Worm (Caenorhabditis elegans) whole organism, mixed stage, embryonic: ENCODE measurements around the gene srh-287.

Experiments
- blmp-1 ChIP-seq: fragments of 150-350 bp; optimal IDR thresholded peaks from 2 replicates; lab custom pipeline; 2014; ENCODE audit warnings: missing biosample characterization, missing genetic modification characterization
- elt-3 ChIP-seq: fragments of 150-350 bp; optimal IDR thresholded peaks from 2 replicates; lab custom pipeline; 2014; ENCODE audit warnings: missing biosample characterization, missing genetic modification characterization
- lin-13 ChIP-seq: fragments of 150-350 bp; optimal IDR thresholded peaks from 2 replicates; lab custom pipeline; 2014; ENCODE audit warnings: missing biosample characterization, missing genetic modification characterization
- nhr-237 ChIP-seq: fragments of 150-350 bp; optimal IDR thresholded peaks from 2 replicates; lab custom pipeline; 2014; ENCODE audit warnings: missing biosample characterization, missing genetic modification characterization
- nhr-76 ChIP-seq: sonication (generic microtip); optimal IDR thresholded peaks from 2 replicates; lab custom pipeline; 2017; ENCODE audit warnings: missing biosample characterization, missing genetic modification characterization
- sem-2 ChIP-seq: fragments of 200-800 bp; sonication (Bioruptor generic); optimal IDR thresholded peaks from 2 replicates; lab custom pipeline; 2018; ENCODE audit warnings: mild to moderate bottlenecking, missing genetic modification characterization, missing compliant biosample characterization
- unc-39 ChIP-seq: fragments of 150-350 bp; optimal IDR thresholded peaks from 2 replicates; lab custom pipeline; 2014; ENCODE audit warnings: missing biosample characterization, missing genetic modification characterization

DNA sequence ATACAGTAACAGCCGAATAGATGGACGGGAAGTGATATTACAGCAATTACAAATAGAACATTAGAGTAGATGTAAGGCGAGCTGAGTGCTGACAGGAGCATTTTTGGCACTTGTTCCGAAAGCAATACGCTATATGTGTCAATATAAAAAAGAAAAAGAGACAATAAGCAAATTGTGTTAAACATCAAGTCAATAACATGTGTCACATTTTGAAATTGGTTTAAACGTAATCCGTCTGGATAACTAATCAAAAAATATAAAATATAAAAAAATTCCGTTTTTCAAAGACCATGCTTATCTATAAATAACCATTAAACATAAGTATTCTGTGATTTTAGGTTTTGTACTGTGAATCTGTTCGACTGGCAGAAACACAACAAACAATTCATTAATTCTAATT, 5.0 kb upstream of the srh-287 start, which contains the start of gene srh-288:
- TF ChIP-seq nhr-76, result no peak
- TF ChIP-seq sem-2 (GFP tag; lab: Kevin White, UChicago), result no peak
- no peak for TF ChIP-seq elt-3 (tag; lab: Kevin White, UChicago)
- no peak for TF ChIP-seq lin-13 (tag; lab: Kevin White, UChicago)
- no peak for TF ChIP-seq unc-39 (tag; lab: Kevin White, UChicago)
- no peak for TF ChIP-seq nhr-237 (tag; lab: Kevin White, UChicago)
- no peak for TF ChIP-seq blmp-1 (tag; lab: Kevin White, UChicago)
